Fruit fly (Drosophila melanogaster): Measurements from ENCODE around the gene dor.

dor gene

dm6 chrX:1664836-1665235, at the start of gene dor:
TSS of gene dor (plus strand) at chrX:1665052.
- TF ChIP-seq pan (optimal IDR thresholded peaks at IDR 0.05) (no peak), psq (optimal IDR thresholded peaks at IDR 0.05) (no peak), EcR (GFP tag; optimal IDR thresholded peaks at IDR 0.05) (no peak), CG8478 (optimal IDR thresholded peaks at IDR 0.05) (no peak), Dll (optimal IDR thresholded peaks at IDR 0.05) (no peak), usp (GFP tag; optimal IDR thresholded peaks at IDR 0.05) (no peak)

dm6 chrX:1616896-1617401, 47.9 kb upstream of the dor start:
- TF ChIP-seq CG8478 (optimal IDR thresholded peaks at IDR 0.05) (no peak), usp (GFP tag; optimal IDR thresholded peaks at IDR 0.05) (no peak), psq (optimal IDR thresholded peaks at IDR 0.05) (no peak), Dll (optimal IDR thresholded peaks at IDR 0.05) (peak; percentile 33), pan (optimal IDR thresholded peaks at IDR 0.05) (no peak), EcR (GFP tag; optimal IDR thresholded peaks at IDR 0.05) (peak; percentile 72 to 81)

dm6 chrX:1617673-1618608, 46.9 kb upstream of the dor start:
- no peak for TF ChIP-seq usp (GFP tag; optimal IDR thresholded peaks at IDR 0.05)
- no peak for TF ChIP-seq psq (optimal IDR thresholded peaks at IDR 0.05)
- TF ChIP-seq Dll (optimal IDR thresholded peaks at IDR 0.05) = peak; percentile 48
- no peak for TF ChIP-seq CG8478 (optimal IDR thresholded peaks at IDR 0.05)
- TF ChIP-seq EcR (GFP tag; optimal IDR thresholded peaks at IDR 0.05) = peak; percentile 61 to 90

dm6 chrX:1618727-1619581, 45.9 kb upstream of the dor start:
- no peak for TF ChIP-seq Dll (optimal IDR thresholded peaks at IDR 0.05)
- TF ChIP-seq psq (optimal IDR thresholded peaks at IDR 0.05) = no peak
- no peak for TF ChIP-seq CG8478 (optimal IDR thresholded peaks at IDR 0.05)
- no peak for TF ChIP-seq pan (optimal IDR thresholded peaks at IDR 0.05)
- no peak for TF ChIP-seq usp (GFP tag; optimal IDR thresholded peaks at IDR 0.05)
- TF ChIP-seq EcR (GFP tag; optimal IDR thresholded peaks at IDR 0.05) = peak in 1 of 2 experiments; percentile 77

dm6 chrX:1619699-1620309, 45.0 kb upstream of the dor start:
- TF ChIP-seq psq (optimal IDR thresholded peaks at IDR 0.05) = no peak
- no peak for TF ChIP-seq Dll (optimal IDR thresholded peaks at IDR 0.05)
- no peak for TF ChIP-seq pan (optimal IDR thresholded peaks at IDR 0.05)
- no peak for TF ChIP-seq usp (GFP tag; optimal IDR thresholded peaks at IDR 0.05)

- TF ChIP-seq usp (GFP tag; optimal IDR thresholded peaks at IDR 0.05) (no peak), Dll (optimal IDR thresholded peaks at IDR 0.05) (no peak), psq (optimal IDR thresholded peaks at IDR 0.05) (no peak), CG8478 (optimal IDR thresholded peaks at IDR 0.05) (no peak), pan (optimal IDR thresholded peaks at IDR 0.05) (no peak), EcR (GFP tag; optimal IDR thresholded peaks at IDR 0.05) (no peak)
Measured at dm6 chrX:1621399-1621798, 43.5 kb upstream of the dor start.

- TF ChIP-seq Dll (optimal IDR thresholded peaks at IDR 0.05) (no peak), psq (optimal IDR thresholded peaks at IDR 0.05) (no peak), pan (optimal IDR thresholded peaks at IDR 0.05) (no peak), CG8478 (optimal IDR thresholded peaks at IDR 0.05) (no peak), EcR (GFP tag; optimal IDR thresholded peaks at IDR 0.05) (peak in 1 of 2 experiments; percentile 1), usp (GFP tag; optimal IDR thresholded peaks at IDR 0.05) (no peak)
Measured at dm6 chrX:1623163-1623562, 41.7 kb upstream of the dor start.

- TF ChIP-seq pan (optimal IDR thresholded peaks at IDR 0.05) = no peak
- TF ChIP-seq Dll (optimal IDR thresholded peaks at IDR 0.05) = no peak
- no peak for TF ChIP-seq EcR (GFP tag; optimal IDR thresholded peaks at IDR 0.05)
- TF ChIP-seq usp (GFP tag; optimal IDR thresholded peaks at IDR 0.05) = no peak
- TF ChIP-seq psq (optimal IDR thresholded peaks at IDR 0.05) = no peak
- TF ChIP-seq CG8478 (optimal IDR thresholded peaks at IDR 0.05) = no peak
Measured at dm6 chrX:1623655-1624054, 41.2 kb upstream of the dor start.

- TF ChIP-seq CG8478 (optimal IDR thresholded peaks at IDR 0.05) = no peak
- no peak for TF ChIP-seq psq (optimal IDR thresholded peaks at IDR 0.05)
- TF ChIP-seq EcR (GFP tag; optimal IDR thresholded peaks at IDR 0.05) = no peak
- no peak for TF ChIP-seq usp (GFP tag; optimal IDR thresholded peaks at IDR 0.05)
- no peak for TF ChIP-seq Dll (optimal IDR thresholded peaks at IDR 0.05)
- no peak for TF ChIP-seq pan (optimal IDR thresholded peaks at IDR 0.05)
Measured at dm6 chrX:1625142-1625541, 39.7 kb upstream of the dor start.

dm6 chrX:1627588-1627987, 37.3 kb upstream of the dor start:
- no peak for TF ChIP-seq EcR (GFP tag; optimal IDR thresholded peaks at IDR 0.05)
- TF ChIP-seq CG8478 (optimal IDR thresholded peaks at IDR 0.05) = no peak
- TF ChIP-seq Dll (optimal IDR thresholded peaks at IDR 0.05) = no peak
- no peak for TF ChIP-seq usp (GFP tag; optimal IDR thresholded peaks at IDR 0.05)
- no peak for TF ChIP-seq psq (optimal IDR thresholded peaks at IDR 0.05)
- no peak for TF ChIP-seq pan (optimal IDR thresholded peaks at IDR 0.05)

dm6 chrX:1643640-1644039, 21.2 kb upstream of the dor start:
- TF ChIP-seq psq (optimal IDR thresholded peaks at IDR 0.05) (no peak), CG8478 (optimal IDR thresholded peaks at IDR 0.05) (no peak), pan (optimal IDR thresholded peaks at IDR 0.05) (no peak), EcR (GFP tag; optimal IDR thresholded peaks at IDR 0.05) (no peak), Dll (optimal IDR thresholded peaks at IDR 0.05) (no peak), usp (GFP tag; optimal IDR thresholded peaks at IDR 0.05) (no peak)

All from whole organism.